Worm (Caenorhabditis elegans) whole organism, late embryonic: Measurements from ENCODE around the gene T16G12.4.

Experiments used
- C38D4.7 ChIP-seq: fragments of 200-800 bp; sonication (Bioruptor generic); optimal IDR thresholded peaks from 2 replicates; lab custom pipeline; 2018; ENCODE audit warnings: mild to moderate bottlenecking, missing genetic modification characterization, moderate library complexity, missing compliant biosample characterization
- F13H6.1 ChIP-seq: sonication (generic microtip); optimal IDR thresholded peaks from 2 replicates; lab custom pipeline; 2016; ENCODE audit warnings: missing genetic modification characterization, missing compliant biosample characterization
- K02D7.2 ChIP-seq: sonication (generic microtip); optimal IDR thresholded peaks from 2 replicates; lab custom pipeline; 2017; ENCODE audit warnings: mild to moderate bottlenecking, missing genetic modification characterization, missing compliant biosample characterization
- ama-1 ChIP-seq: fragments of 150-350 bp; optimal IDR thresholded peaks from 2 replicates; lab custom pipeline; 2014
- elt-4 ChIP-seq: sonication (generic microtip); optimal IDR thresholded peaks from 2 replicates; lab custom pipeline; 2016; ENCODE audit warnings: missing genetic modification characterization, missing compliant biosample characterization
- ets-4 ChIP-seq: sonication (generic microtip); optimal IDR thresholded peaks from 2 replicates; lab custom pipeline; 2016; ENCODE audit warnings: missing genetic modification characterization, missing compliant biosample characterization
- hlh-13 ChIP-seq: fragments of 200-800 bp; sonication (Bioruptor generic); optimal IDR thresholded peaks from 2 replicates; lab custom pipeline; 2018; ENCODE audit warnings: mild to moderate bottlenecking, missing genetic modification characterization, missing compliant biosample characterization
- nfya-1 ChIP-seq: sonication (generic microtip); optimal IDR thresholded peaks from 2 replicates; lab custom pipeline; 2017; ENCODE audit warnings: missing genetic modification characterization, mild to moderate bottlenecking, missing compliant biosample characterization, antibody characterized with exemption, moderate library complexity
- pat-9 ChIP-seq: fragments of 200-800 bp; sonication (Bioruptor generic); optimal IDR thresholded peaks from 2 replicates; lab custom pipeline; 2018; ENCODE audit warnings: mild to moderate bottlenecking, missing genetic modification characterization, moderate library complexity, missing compliant biosample characterization
- rnt-1 ChIP-seq: sonication (generic microtip); optimal IDR thresholded peaks from 2 replicates; lab custom pipeline; 2016; ENCODE audit warnings: missing genetic modification characterization, missing compliant biosample characterization
- syd-9 ChIP-seq: sonication (generic microtip); optimal IDR thresholded peaks from 2 replicates; lab custom pipeline; 2016; ENCODE audit warnings: mild to moderate bottlenecking, missing genetic modification characterization, moderate library complexity, missing compliant biosample characterization

DNA sequence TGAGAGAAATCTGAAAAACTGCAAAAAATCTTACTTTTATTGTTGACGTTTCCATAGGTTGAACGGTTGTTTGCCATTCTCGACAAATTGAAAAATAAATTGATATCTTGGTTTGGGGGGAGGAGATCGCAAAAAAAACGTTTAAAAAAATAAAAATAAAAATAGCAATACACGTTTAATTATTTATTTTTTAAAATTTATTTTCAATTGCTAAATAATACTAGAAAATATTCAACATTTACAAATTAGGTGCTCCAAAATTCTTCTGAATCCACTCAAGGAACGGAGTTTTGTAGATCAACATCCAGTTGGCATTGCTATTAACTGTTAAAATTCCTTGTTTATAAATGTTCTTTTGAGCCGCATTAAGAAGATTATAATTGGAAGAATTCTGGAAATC is 17.6 kb upstream of the T16G12.4 start, which contains the start of gene T16G12.7:
- TF ChIP-seq ama-1 (no peak), F13H6.1 (tag; lab: Kevin White, UChicago) (no peak), rnt-1 (tag; lab: Kevin White, UChicago) (no peak), ets-4 (tag; lab: Kevin White, UChicago) (no peak), pat-9 (tag; lab: Kevin White, UChicago) (no peak), syd-9 (tag; lab: Kevin White, UChicago) (no peak), K02D7.2 (tag; lab: Kevin White, UChicago) (no peak), hlh-13 (GFP tag; lab: Kevin White, UChicago) (no peak), C38D4.7 (GFP tag; lab: Kevin White, UChicago) (no peak), nfya-1 (tag; lab: Kevin White, UChicago) (no peak), elt-4 (tag; lab: Kevin White, UChicago) (no peak)
